Fruit fly (Drosophila melanogaster) whole organism, wandering third instar larva: ENCODE results near the gene DCP2.

Experiments used
- Abd-B ChIP-seq: fragments of >200 bp; optimal IDR thresholded peaks from 2 replicates; lab custom pipeline; 2017; ENCODE audit warnings: missing biosample characterization, missing genetic modification characterization
- CG32264 ChIP-seq: fragments of 200-800 bp; sonication (Bioruptor generic); optimal IDR thresholded peaks from 2 replicates; lab custom pipeline; 2016; ENCODE audit warnings: missing biosample characterization, missing genetic modification characterization
- CG9705 ChIP-seq: fragments of 200-800 bp; sonication (Bioruptor generic); optimal IDR thresholded peaks from 2 replicates; lab custom pipeline; 2018; ENCODE audit warnings: missing biosample characterization, mild to moderate bottlenecking, missing genetic modification characterization
- CrebA ChIP-seq: fragments of 200-800 bp; sonication (Bioruptor generic); optimal IDR thresholded peaks from 2 replicates; lab custom pipeline; 2016; ENCODE audit warnings: missing biosample characterization, mild to moderate bottlenecking, missing genetic modification characterization, borderline replicate concordance
- Dfd ChIP-seq: fragments of >200 bp; optimal IDR thresholded peaks from 2 replicates; lab custom pipeline; 2017; ENCODE audit warnings: missing biosample characterization, missing genetic modification characterization
- Dif ChIP-seq: fragments of 200-275, 200-300 bp; sonication (Bioruptor generic); optimal IDR thresholded peaks from 2 replicates; lab custom pipeline; 2018; ENCODE audit warnings: missing biosample characterization, missing genetic modification characterization; ENCODE audit not compliant: partially characterized antibody
- GATAd ChIP-seq: sonication (Bioruptor generic); optimal IDR thresholded peaks from 2 replicates; lab custom pipeline; 2016; ENCODE audit warnings: missing biosample characterization, missing genetic modification characterization
- HLH106 ChIP-seq: fragments of 200-800 bp; optimal IDR thresholded peaks from 3 replicates; lab custom pipeline; 2019; ENCODE audit warnings: missing biosample characterization, mild to moderate bottlenecking, missing genetic modification characterization, moderate library complexity
- Hnf4 ChIP-seq: fragments of 200-800 bp; sonication (Bioruptor generic); optimal IDR thresholded peaks from 2 replicates; lab custom pipeline; 2016; ENCODE audit warnings: missing biosample characterization, mild to moderate bottlenecking, missing genetic modification characterization
- Hr78 ChIP-seq: fragments of >200 bp; optimal IDR thresholded peaks from 2 replicates; lab custom pipeline; 2017; ENCODE audit warnings: missing biosample characterization, missing genetic modification characterization
- Hr83 ChIP-seq: fragments of 200-300 bp; sonication (Bioruptor generic); optimal IDR thresholded peaks from 2 replicates; lab custom pipeline; 2016; ENCODE audit warnings: missing biosample characterization, mild to moderate bottlenecking, missing genetic modification characterization, moderate library complexity; ENCODE audit not compliant: poor library complexity, severe bottlenecking
- Jra ChIP-seq: sonication (Bioruptor generic); optimal IDR thresholded peaks from 2 replicates; lab custom pipeline; 2016; ENCODE audit warnings: missing biosample characterization, missing genetic modification characterization
- Mio ChIP-seq: sonication (Bioruptor generic); optimal IDR thresholded peaks from 2 replicates; lab custom pipeline; 2016; ENCODE audit warnings: missing biosample characterization, missing genetic modification characterization
- Myc ChIP-seq: fragments of >200 bp; optimal IDR thresholded peaks from 2 replicates; lab custom pipeline; 2017
- N ChIP-seq: fragments of >200 bp; optimal IDR thresholded peaks from 2 replicates; lab custom pipeline; 2018; ENCODE audit warnings: missing biosample characterization, missing external identifiers, missing genetic modification characterization
- OdsH ChIP-seq: fragments of 200-800 bp; sonication (Bioruptor generic); optimal IDR thresholded peaks from 2 replicates; lab custom pipeline; 2016; ENCODE audit warnings: missing biosample characterization, mild to moderate bottlenecking, missing genetic modification characterization
- Rel ChIP-seq, 2 experiments: fragments of 200-800 bp; sonication (Bioruptor generic) in 1 of 2; optimal IDR thresholded peaks; 2 replicates in 1 of 2; 3 replicates in 1 of 2; lab custom pipeline; 2016 to 2019; ENCODE audit warnings: mild to moderate bottlenecking in 2 of 2, missing biosample characterization in 2 of 2, missing genetic modification characterization in 2 of 2, moderate library complexity in 1 of 2
- Sp1 ChIP-seq: fragments of 200-800 bp; sonication (Bioruptor generic); optimal IDR thresholded peaks from 3 replicates; lab custom pipeline; 2019; ENCODE audit warnings: missing biosample characterization, mild to moderate bottlenecking, missing genetic modification characterization, moderate library complexity
- Vsx2 ChIP-seq: fragments of 200-300, 225-300 bp; sonication (Bioruptor generic); optimal IDR thresholded peaks from 2 replicates; lab custom pipeline; 2018; ENCODE audit warnings: missing biosample characterization, missing genetic modification characterization; ENCODE audit not compliant: partially characterized antibody
- br ChIP-seq: fragments of 200-800 bp; sonication (Bioruptor generic); optimal IDR thresholded peaks from 2 replicates; lab custom pipeline; 2016; ENCODE audit warnings: missing biosample characterization, missing genetic modification characterization
- brk ChIP-seq: fragments of 200-800 bp; sonication (Bioruptor generic); optimal IDR thresholded peaks from 2 replicates; lab custom pipeline; 2016; ENCODE audit warnings: missing biosample characterization, mild to moderate bottlenecking, missing genetic modification characterization
- dl ChIP-seq, 2 experiments: fragments of 175-275, 200-275 bp in 1 of 2; fragments of 200-275 bp in 1 of 2; sonication (Bioruptor generic); optimal IDR thresholded peaks; lab custom pipeline; 2018; ENCODE audit warnings: mild to moderate bottlenecking in 2 of 2, missing biosample characterization in 2 of 2, missing genetic modification characterization in 2 of 2, moderate library complexity in 2 of 2; ENCODE audit not compliant: partially characterized antibody in 2 of 2, insufficient read depth in 1 of 2
- dmrt93B ChIP-seq: fragments of 200-800 bp; sonication (Bioruptor generic); optimal IDR thresholded peaks from 2 replicates; lab custom pipeline; 2018; ENCODE audit warnings: missing biosample characterization, mild to moderate bottlenecking, missing genetic modification characterization
- dsf ChIP-seq: sonication (Bioruptor generic); optimal IDR thresholded peaks from 2 replicates; lab custom pipeline; 2016; ENCODE audit warnings: missing biosample characterization, missing genetic modification characterization, borderline replicate concordance
- ey ChIP-seq: fragments of 200-800 bp; sonication (Bioruptor generic); optimal IDR thresholded peaks from 2 replicates; lab custom pipeline; 2016; ENCODE audit warnings: missing biosample characterization, missing genetic modification characterization
- foxo ChIP-seq, 2 experiments: fragments of 200-800 bp; sonication (Bioruptor generic); optimal IDR thresholded peaks; 2 replicates in 1 of 2; 3 replicates in 1 of 2; lab custom pipeline; 2016 to 2017; ENCODE audit warnings: missing biosample characterization in 2 of 2, missing genetic modification characterization in 2 of 2
- fru ChIP-seq: fragments of 200-800 bp; sonication (Bioruptor generic); optimal IDR thresholded peaks from 3 replicates; lab custom pipeline; 2016; ENCODE audit warnings: missing biosample characterization, mild to moderate bottlenecking, missing genetic modification characterization
- h ChIP-seq: fragments of 200-800 bp; sonication (Bioruptor generic); optimal IDR thresholded peaks from 3 replicates; lab custom pipeline; 2016; ENCODE audit warnings: missing biosample characterization, mild to moderate bottlenecking, missing genetic modification characterization
- jim ChIP-seq: fragments of 175-275, 200-325 bp; sonication (Bioruptor generic); optimal IDR thresholded peaks from 2 replicates; lab custom pipeline; 2016; ENCODE audit warnings: missing biosample characterization, mild to moderate bottlenecking, missing genetic modification characterization
- lola ChIP-seq: fragments of >200 bp; optimal IDR thresholded peaks from 2 replicates; lab custom pipeline; 2017; ENCODE audit warnings: missing biosample characterization, missing genetic modification characterization
- pan ChIP-seq: fragments of >200 bp; optimal IDR thresholded peaks from 2 replicates; lab custom pipeline; 2017
- psq ChIP-seq: fragments of 200-800 bp; sonication (Bioruptor generic); optimal IDR thresholded peaks from 3 replicates; lab custom pipeline; 2017; ENCODE audit warnings: missing biosample characterization, mild to moderate bottlenecking, missing genetic modification characterization, moderate library complexity
- rgr ChIP-seq: fragments of 200-800 bp; sonication (Bioruptor generic); optimal IDR thresholded peaks from 3 replicates; lab custom pipeline; 2016; ENCODE audit warnings: missing biosample characterization, mild to moderate bottlenecking, missing genetic modification characterization
- sage ChIP-seq: fragments of 200-800 bp; sonication (Bioruptor generic); optimal IDR thresholded peaks from 2 replicates; lab custom pipeline; 2016; ENCODE audit warnings: missing biosample characterization, mild to moderate bottlenecking, missing genetic modification characterization
- sv ChIP-seq: fragments of 200-800 bp; sonication (Bioruptor generic); optimal IDR thresholded peaks from 3 replicates; lab custom pipeline; 2016; ENCODE audit warnings: missing biosample characterization, missing genetic modification characterization
- tai ChIP-seq: sonication (Bioruptor generic); optimal IDR thresholded peaks from 2 replicates; lab custom pipeline; 2016; ENCODE audit warnings: missing biosample characterization, missing genetic modification characterization
- usp ChIP-seq: fragments of >200 bp; optimal IDR thresholded peaks from 2 replicates; lab custom pipeline; 2017; ENCODE audit warnings: missing biosample characterization, missing genetic modification characterization
- woc ChIP-seq: sonication (Bioruptor generic); optimal IDR thresholded peaks from 2 replicates; lab custom pipeline; 2016; ENCODE audit warnings: missing biosample characterization, mild to moderate bottlenecking, missing genetic modification characterization

DCP2 gene

dm6 chr3L:15826347-15826984 lies at the start of gene DCP2, which contains the start of gene dbo:
DCP2 (minus strand) TSS chr3L:15826423.
dbo (plus strand) TSS chr3L:15826888.
- TF ChIP-seq CrebA (GFP tag; lab: Kevin White, UChicago) (no peak), rgr (peak; percentile 42), dsf (GFP tag; lab: Kevin White, UChicago) (no peak), Hnf4 (GFP tag; lab: Kevin White, UChicago) (peak; percentile 48), psq (GFP tag; lab: Kevin White, UChicago) (no peak), sage (no peak), dl (GFP tag; optimal IDR thresholded peaks at IDR 0.05; lab: Kevin White, UChicago; ENCODE audit: insufficient read depth in 1 of 2, partially characterized antibody in 2 of 2) (no peak), HLH106 (tag; lab: Kevin White, UChicago) (peak; percentile 78), Dif (GFP tag; lab: Kevin White, UChicago) (no peak), N (GFP tag; lab: Kevin White, UChicago) (no peak), sv (no peak), Rel (GFP tag; optimal IDR thresholded peaks at IDR 0.05; lab: Kevin White, UChicago) (no peak), Rel (tag; optimal IDR thresholded peaks at IDR 0.05; lab: Kevin White, UChicago) (no peak), Hr83 (GFP tag; lab: Kevin White, UChicago) (peak; percentile 59), foxo (GFP tag; optimal IDR thresholded peaks at IDR 0.05; lab: Kevin White, UChicago) (peak in 1 of 2 experiments; percentile 72), dmrt93B (GFP tag; lab: Kevin White, UChicago) (no peak), Jra (GFP tag; lab: Kevin White, UChicago) (no peak), brk (GFP tag; lab: Kevin White, UChicago) (peak; percentile 74), CG32264 (GFP tag; lab: Kevin White, UChicago) (no peak), Abd-B (GFP tag; lab: Kevin White, UChicago) (no peak), Dfd (GFP tag; lab: Kevin White, UChicago) (no peak), br (GFP tag; lab: Kevin White, UChicago) (no peak), CG9705 (GFP tag; lab: Kevin White, UChicago) (peak; percentile 49), tai (GFP tag; lab: Kevin White, UChicago) (no peak), pan (lab: Kevin White, UChicago) (no peak), OdsH (peak; percentile 1), Vsx2 (GFP tag; lab: Kevin White, UChicago) (no peak), Sp1 (peak; percentile 38), fru (GFP tag; lab: Kevin White, UChicago) (peak; percentile 43), lola (GFP tag; lab: Kevin White, UChicago) (no peak), Hr78 (GFP tag; lab: Kevin White, UChicago) (no peak), Mio (no peak), h (peak; percentile 48), woc (GFP tag; lab: Kevin White, UChicago) (peak; percentile 63), ey (GFP tag; lab: Kevin White, UChicago) (peak; percentile 54), GATAd (GFP tag; lab: Kevin White, UChicago) (no peak), jim (no peak), Myc (peak; percentile 12), usp (GFP tag; lab: Kevin White, UChicago) (no peak)
- TF ChIP-seq, all 38 proteins: peak for 14

- TF ChIP-seq CrebA (GFP tag; lab: Kevin White, UChicago): no peak
- TF ChIP-seq Dfd (GFP tag; lab: Kevin White, UChicago): peak; percentile 79
- no peak for TF ChIP-seq sv
- no peak for TF ChIP-seq Hr78 (GFP tag; lab: Kevin White, UChicago)
- no peak for TF ChIP-seq Dif (GFP tag; lab: Kevin White, UChicago)
- no peak for TF ChIP-seq rgr
- TF ChIP-seq N (GFP tag; lab: Kevin White, UChicago): no peak
- TF ChIP-seq Rel (GFP tag; optimal IDR thresholded peaks at IDR 0.05; lab: Kevin White, UChicago): no peak
- no peak for TF ChIP-seq Rel (tag; optimal IDR thresholded peaks at IDR 0.05; lab: Kevin White, UChicago)
- TF ChIP-seq, all 38 proteins: peak for 1
These were observed 29.8 kb upstream of the DCP2 start for dm6 chr3L:15856035-15856434.
